Fruit fly (Drosophila melanogaster) whole organism, embryonic: ENCODE data around the gene His3.3A.
A peak's percentile ranks its signal among the peaks of the same experiment; 100 is the strongest.

ENCODE experiments used
- BEAF-32 ChIP-seq: fragments of 200-800 bp; sonication (Bioruptor generic); optimal IDR thresholded peaks from 3 replicates; lab custom pipeline; 2017; ENCODE audit warnings: missing biosample characterization, missing genetic modification characterization, mild to moderate bottlenecking, moderate library complexity, missing genetic modification reagents
- Bteb2 ChIP-seq: fragments of 200-800 bp; sonication (Bioruptor generic); optimal IDR thresholded peaks from 2 replicates; lab custom pipeline; 2016; ENCODE audit warnings: missing biosample characterization, missing genetic modification characterization
- CG10979 ChIP-seq: fragments of 200-800 bp; sonication (Bioruptor generic); optimal IDR thresholded peaks from 2 replicates; lab custom pipeline; 2018; ENCODE audit warnings: missing biosample characterization, mild to moderate bottlenecking, missing genetic modification characterization, moderate library complexity
- CG11560 ChIP-seq: fragments of 200-800 bp; sonication (Bioruptor generic); IDR thresholded peaks from 3 replicates; pipeline ENCODE4 v1.3.6; 2022; ENCODE audit warnings: missing biosample characterization, missing genetic modification characterization
- CG12071 ChIP-seq: fragments of 200-800 bp; sonication (Bioruptor generic); optimal IDR thresholded peaks from 3 replicates; lab custom pipeline; 2018; ENCODE audit warnings: missing biosample characterization, mild to moderate bottlenecking, missing genetic modification characterization
- CG13287 ChIP-seq: fragments of 200-800 bp; sonication (Bioruptor generic); IDR thresholded peaks from 2 replicates; pipeline ENCODE4 v1.3.6; 2022; ENCODE audit warnings: missing biosample characterization, missing genetic modification characterization; ENCODE audit not compliant: partially characterized antibody
- CG13424 ChIP-seq: fragments of 200-800 bp; sonication (Bioruptor generic); optimal IDR thresholded peaks from 2 replicates; lab custom pipeline; 2019; ENCODE audit warnings: missing biosample characterization, mild to moderate bottlenecking, missing genetic modification characterization, moderate library complexity
- CG13624 ChIP-seq: fragments of 200-800 bp; sonication (Bioruptor generic); optimal IDR thresholded peaks from 2 replicates; lab custom pipeline; 2016; ENCODE audit warnings: missing biosample characterization, missing genetic modification characterization
- CG13775 ChIP-seq: fragments of 200-800 bp; sonication (Bioruptor generic); optimal IDR thresholded peaks from 3 replicates; lab custom pipeline; 2017; ENCODE audit warnings: missing biosample characterization, mild to moderate bottlenecking, missing genetic modification characterization
- CG15479 ChIP-seq: fragments of 200-800 bp; sonication (Bioruptor generic); optimal IDR thresholded peaks from 3 replicates; lab custom pipeline; 2019; ENCODE audit warnings: missing biosample characterization, mild to moderate bottlenecking, missing genetic modification characterization, moderate library complexity
- CG1603 ChIP-seq: fragments of 200-800 bp; sonication (Bioruptor generic); optimal IDR thresholded peaks from 2 replicates; lab custom pipeline; 2019; ENCODE audit warnings: missing biosample characterization, mild to moderate bottlenecking, missing genetic modification characterization, moderate library complexity
- CG17385 ChIP-seq: fragments of 200-800 bp; sonication (Bioruptor generic); optimal IDR thresholded peaks from 3 replicates; lab custom pipeline; 2018; ENCODE audit warnings: missing biosample characterization, mild to moderate bottlenecking, missing genetic modification characterization
- CG1832 ChIP-seq: fragments of 200-800 bp; sonication (Bioruptor generic); optimal IDR thresholded peaks from 2 replicates; lab custom pipeline; 2017; ENCODE audit warnings: missing biosample characterization, mild to moderate bottlenecking, missing genetic modification characterization, inconsistent platforms
- CG2116 ChIP-seq: fragments of 200-800 bp; sonication (Bioruptor generic); optimal IDR thresholded peaks from 3 replicates; lab custom pipeline; 2018; ENCODE audit warnings: missing biosample characterization, mild to moderate bottlenecking, missing genetic modification characterization
- CG30431 ChIP-seq: fragments of 200-800 bp; sonication (Bioruptor generic); optimal IDR thresholded peaks from 2 replicates; lab custom pipeline; 2017; ENCODE audit warnings: missing biosample characterization, missing genetic modification characterization
- CG31365 ChIP-seq: fragments of 200-800 bp; sonication (Bioruptor generic); optimal IDR thresholded peaks from 2 replicates; lab custom pipeline; 2018; ENCODE audit warnings: missing biosample characterization, mild to moderate bottlenecking, missing genetic modification characterization
- CG31441 ChIP-seq: fragments of 200-800 bp; sonication (Bioruptor generic); IDR thresholded peaks from 2 replicates; pipeline ENCODE4 v1.3.6; 2022; ENCODE audit warnings: missing biosample characterization, missing genetic modification characterization
- CG32772 ChIP-seq: fragments of 200-800 bp; sonication (Bioruptor generic); IDR thresholded peaks from 2 replicates; pipeline ENCODE4 v1.3.6; 2022; ENCODE audit warnings: missing biosample characterization, missing genetic modification characterization
- CG34224 ChIP-seq: fragments of 200-800 bp; sonication (Bioruptor generic); IDR thresholded peaks from 3 replicates; pipeline ENCODE4 v1.3.6; 2022; ENCODE audit warnings: missing biosample characterization, missing genetic modification characterization; ENCODE audit not compliant: partially characterized antibody
- CG42726 ChIP-seq: fragments of 200-800 bp; sonication (Bioruptor generic); IDR thresholded peaks from 2 replicates; pipeline ENCODE4 v1.3.6; 2022; ENCODE audit warnings: missing biosample characterization, missing genetic modification characterization; ENCODE audit not compliant: partially characterized antibody
- CG43689 ChIP-seq: fragments of 200-800 bp; sonication (Bioruptor generic); IDR thresholded peaks from 2 replicates; pipeline ENCODE4 v1.3.6; 2022; ENCODE audit warnings: missing biosample characterization, missing genetic modification characterization
- Dip3 ChIP-seq: fragments of 200-800 bp; sonication (Bioruptor generic); optimal IDR thresholded peaks from 3 replicates; lab custom pipeline; 2016; ENCODE audit warnings: missing biosample characterization, missing genetic modification characterization
- H2.0 ChIP-seq: fragments of 200-800 bp; sonication (Bioruptor generic); IDR thresholded peaks from 2 replicates; pipeline ENCODE4 v1.3.6; 2022; ENCODE audit warnings: missing biosample characterization, missing genetic modification characterization
- HLH3B ChIP-seq: fragments of 200-800 bp; sonication (Bioruptor generic); IDR thresholded peaks from 2 replicates; pipeline ENCODE4 v1.3.6; 2022; ENCODE audit warnings: missing biosample characterization, missing genetic modification characterization
- Kr ChIP-seq: fragments of 200-800 bp; sonication (Bioruptor generic); optimal IDR thresholded peaks from 2 replicates; lab custom pipeline; 2017; ENCODE audit warnings: missing biosample characterization, mild to moderate bottlenecking, missing genetic modification characterization
- MBD-R2 ChIP-seq: fragments of 200-800 bp; sonication (Bioruptor generic); IDR thresholded peaks from 2 replicates; pipeline ENCODE4 v1.3.6; 2022; ENCODE audit warnings: missing biosample characterization, missing genetic modification characterization
- Meics ChIP-seq: fragments of 200-800 bp; sonication (Bioruptor generic); optimal IDR thresholded peaks from 2 replicates; lab custom pipeline; 2017; ENCODE audit warnings: missing biosample characterization, mild to moderate bottlenecking, missing genetic modification characterization
- Oli ChIP-seq: fragments of 200-800 bp; sonication (Bioruptor generic); optimal IDR thresholded peaks from 2 replicates; lab custom pipeline; 2018; ENCODE audit warnings: missing biosample characterization, mild to moderate bottlenecking, missing genetic modification characterization, moderate library complexity
- Six4 ChIP-seq: fragments of 200-800 bp; sonication (Bioruptor generic); optimal IDR thresholded peaks from 2 replicates; lab custom pipeline; 2016; ENCODE audit warnings: missing biosample characterization, missing genetic modification characterization
- Sox100B ChIP-seq: fragments of 200-800 bp; sonication (Bioruptor generic); optimal IDR thresholded peaks from 3 replicates; lab custom pipeline; 2018; ENCODE audit warnings: missing biosample characterization, mild to moderate bottlenecking, missing genetic modification characterization
- Xrp1 ChIP-seq: fragments of 200-800 bp; sonication (Bioruptor generic); IDR thresholded peaks from 2 replicates; pipeline ENCODE4 v1.3.6; 2022; ENCODE audit warnings: missing biosample characterization, missing genetic modification characterization
- amos ChIP-seq: fragments of 200-800 bp; sonication (Bioruptor generic); IDR thresholded peaks from 2 replicates; pipeline ENCODE4 v1.3.6; 2022; ENCODE audit warnings: missing biosample characterization, missing genetic modification characterization; ENCODE audit not compliant: partially characterized antibody
- crc ChIP-seq: fragments of 200-800 bp; sonication (Bioruptor generic); optimal IDR thresholded peaks from 2 replicates; lab custom pipeline; 2016; ENCODE audit warnings: missing biosample characterization, missing genetic modification characterization
- eyg ChIP-seq: fragments of 200-800 bp; sonication (Bioruptor generic); optimal IDR thresholded peaks from 3 replicates; lab custom pipeline; 2016; ENCODE audit warnings: missing biosample characterization, missing genetic modification characterization
- fru ChIP-seq: fragments of >200 bp; optimal IDR thresholded peaks from 2 replicates; lab custom pipeline; 2017
- kay ChIP-seq: fragments of 200-800 bp; sonication (Bioruptor generic); optimal IDR thresholded peaks from 2 replicates; lab custom pipeline; 2016; ENCODE audit warnings: missing biosample characterization, missing genetic modification characterization
- lbe ChIP-seq: fragments of 200-800 bp; sonication (Bioruptor generic); optimal IDR thresholded peaks from 2 replicates; lab custom pipeline; 2016; ENCODE audit warnings: missing biosample characterization, mild to moderate bottlenecking, missing genetic modification characterization
- oc ChIP-seq: fragments of 200-800 bp; sonication (Bioruptor generic); optimal IDR thresholded peaks from 2 replicates; lab custom pipeline; 2018; ENCODE audit warnings: missing biosample characterization, mild to moderate bottlenecking, missing genetic modification characterization, moderate library complexity
- prd ChIP-seq, 3 experiments: fragments of >200 bp in 2 of 3; fragments of 200-800 bp in 1 of 3; sonication (Bioruptor generic) in 1 of 3; optimal IDR thresholded peaks in 2 of 3; IDR thresholded peaks in 1 of 3; 2 replicates in 2 of 3; 3 replicates in 1 of 3; pipeline versions ENCODE4 v1.3.6 to Lab custom; 2017 to 2022; ENCODE audit warnings: missing biosample characterization in 1 of 3, missing genetic modification characterization in 1 of 3
- pros ChIP-seq: fragments of 200-800 bp; sonication (Bioruptor generic); optimal IDR thresholded peaks from 3 replicates; lab custom pipeline; 2019; ENCODE audit warnings: missing biosample characterization, mild to moderate bottlenecking, missing genetic modification characterization, moderate library complexity
- salm ChIP-seq: fragments of 200-800 bp; sonication (Bioruptor generic); optimal IDR thresholded peaks from 2 replicates; lab custom pipeline; 2018; ENCODE audit warnings: missing biosample characterization, mild to moderate bottlenecking, missing genetic modification characterization
- schlank ChIP-seq: fragments of 200-800 bp; sonication (Bioruptor generic); optimal IDR thresholded peaks from 2 replicates; lab custom pipeline; 2018; ENCODE audit warnings: missing biosample characterization, mild to moderate bottlenecking, missing genetic modification characterization
- sd ChIP-seq: fragments of 200-800 bp; sonication (Bioruptor generic); optimal IDR thresholded peaks from 3 replicates; lab custom pipeline; 2018; ENCODE audit warnings: missing biosample characterization, mild to moderate bottlenecking, missing genetic modification characterization, moderate library complexity
- sens-2 ChIP-seq: fragments of 200-800 bp; sonication (Bioruptor generic); IDR thresholded peaks from 2 replicates; pipeline ENCODE4 v1.3.6; 2022; ENCODE audit warnings: missing biosample characterization, missing genetic modification characterization
- shn ChIP-seq: fragments of 200-800 bp; sonication (Bioruptor generic); optimal IDR thresholded peaks from 3 replicates; lab custom pipeline; 2016; ENCODE audit warnings: missing biosample characterization, missing genetic modification characterization
- sr ChIP-seq: fragments of 200-800 bp; sonication (Bioruptor generic); IDR thresholded peaks from 3 replicates; pipeline ENCODE4 v1.3.6; 2022; ENCODE audit warnings: missing biosample characterization, missing genetic modification characterization
- stwl ChIP-seq: fragments of 200-800 bp; sonication (Bioruptor generic); optimal IDR thresholded peaks from 3 replicates; lab custom pipeline; 2018; ENCODE audit warnings: missing biosample characterization, mild to moderate bottlenecking, missing genetic modification characterization, moderate library complexity
- trem ChIP-seq: fragments of 200-800 bp; optimal IDR thresholded peaks from 3 replicates; lab custom pipeline; 2019; ENCODE audit warnings: missing biosample characterization, mild to moderate bottlenecking, missing genetic modification characterization, moderate library complexity
- unc-4 ChIP-seq: fragments of 200-800 bp; sonication (Bioruptor generic); IDR thresholded peaks from 2 replicates; pipeline ENCODE4 v1.3.6; 2022; ENCODE audit warnings: missing biosample characterization, missing genetic modification characterization; ENCODE audit not compliant: partially characterized antibody
- vvl ChIP-seq: fragments of 200-800 bp; sonication (Bioruptor generic); IDR thresholded peaks from 2 replicates; pipeline ENCODE4 v1.3.6; 2022; ENCODE audit warnings: missing biosample characterization, missing genetic modification characterization

The His3.3A gene

DNA sequence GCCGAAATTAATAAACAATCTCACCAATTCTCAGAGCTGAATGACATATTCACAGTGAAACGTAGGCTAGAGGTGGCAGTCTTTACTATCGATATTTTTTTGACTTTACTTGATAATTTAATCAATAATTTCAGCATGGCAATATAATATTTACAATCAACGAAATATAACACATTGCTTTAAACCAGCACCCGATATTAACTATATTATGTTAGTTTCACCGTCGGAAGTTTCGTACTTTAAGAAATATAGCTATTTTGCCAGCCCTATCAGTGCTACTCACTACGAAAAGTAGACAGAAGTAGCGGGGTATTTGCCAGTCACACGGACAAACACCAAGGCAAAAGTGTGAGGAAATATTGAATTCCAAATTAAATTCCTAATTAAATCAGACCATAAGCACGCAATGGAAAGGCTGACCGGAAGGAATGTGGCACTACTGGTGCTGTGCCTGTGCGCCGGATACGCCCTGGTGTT lies 44.0 kb upstream of the His3.3A start, which contains the start of the genes CG31917, Tfb5 and SelT (continued):
- TF ChIP-seq pros (GFP tag; lab: Kevin White, UChicago) (no peak), CG1603 (tag; lab: Kevin White, UChicago) (peak; percentile 75), CG31365 (no peak), sr (GFP tag; lab: Robert Waterston, UW) (no peak), CG42726 (GFP tag; lab: Robert Waterston, UW) (no peak; the same call in 1 of the 2 replicates), shn (GFP tag; lab: Kevin White, UChicago) (peak; percentile 49), schlank (tag; lab: Kevin White, UChicago) (peak; percentile 3), unc-4 (GFP tag; lab: Robert Waterston, UW) (peak; percentile 79), CG12071 (no peak), H2.0 (GFP tag; lab: Robert Waterston, UW) (no peak), vvl (GFP tag; lab: Robert Waterston, UW) (peak; percentile 62), eyg (GFP tag; lab: Kevin White, UChicago) (no peak), HLH3B (peak; percentile 45; the same call in 1 of the 2 replicates), MBD-R2 (GFP tag; lab: Robert Waterston, UW) (peak; percentile 93), sd (tag; lab: Kevin White, UChicago) (peak; percentile 91), CG43689 (no peak), Bteb2 (GFP tag; lab: Kevin White, UChicago) (peak; percentile 36), crc (GFP tag; lab: Kevin White, UChicago) (no peak), prd (optimal IDR thresholded peaks at IDR 0.05; lab: Kevin White, UChicago) (no peak), prd (GFP tag; IDR thresholded peaks at IDR 0.05; lab: Robert Waterston, UW) (peak; percentile 55; the same call in 2 of the 3 replicates), trem (tag; lab: Kevin White, UChicago) (peak; percentile 63), CG11560 (tag; lab: Robert Waterston, UW) (no peak), Kr (GFP tag; lab: Kevin White, UChicago) (no peak), Six4 (GFP tag; lab: Kevin White, UChicago) (no peak), CG13424 (peak; percentile 70), CG31441 (GFP tag; lab: Robert Waterston, UW) (no peak), kay (peak; percentile 13), CG1832 (no peak), lbe (GFP tag; lab: Kevin White, UChicago) (peak; percentile 48), CG13775 (GFP tag; lab: Kevin White, UChicago) (peak; percentile 70), fru (no peak), CG13624 (GFP tag; lab: Kevin White, UChicago) (peak; percentile 82), Dip3 (GFP tag; lab: Kevin White, UChicago) (peak; percentile 29), oc (tag; lab: Kevin White, UChicago) (no peak), sens-2 (GFP tag; lab: Robert Waterston, UW) (no peak), Oli (tag; lab: Kevin White, UChicago) (peak; percentile 15), Meics (GFP tag; lab: Kevin White, UChicago) (no peak), salm (peak; percentile 10), CG17385 (GFP tag; lab: Kevin White, UChicago) (peak; percentile 20), Xrp1 (peak; percentile 43; the same call in 1 of the 2 replicates), Sox100B (GFP tag; lab: Kevin White, UChicago) (no peak), stwl (tag; lab: Kevin White, UChicago) (peak; percentile 49), CG32772 (GFP tag; lab: Robert Waterston, UW) (no peak), CG10979 (peak; percentile 39), CG13287 (peak; percentile 85), CG30431 (GFP tag; lab: Kevin White, UChicago) (no peak), BEAF-32 (GFP tag; lab: Kevin White, UChicago) (peak; percentile 89), CG34224 (GFP tag; lab: Robert Waterston, UW) (peak; percentile 74), CG2116 (peak; percentile 56), CG15479 (GFP tag; lab: Kevin White, UChicago) (no peak), amos (peak; percentile 64)
